Fruit fly (Drosophila melanogaster) whole organism, adult: ENCODE measurements around the gene aay.

Experiments used
- CG11617 ChIP-seq: fragments of 200-800 bp; sonication (Bioruptor generic); optimal IDR thresholded peaks from 2 replicates; lab custom pipeline; 2017; ENCODE audit warnings: mild to moderate bottlenecking, missing biosample characterization, missing genetic modification reagents, missing genetic modification characterization
- CG14711 ChIP-seq: fragments of 200-800 bp; sonication (Bioruptor generic); optimal IDR thresholded peaks from 2 replicates; lab custom pipeline; 2018; ENCODE audit warnings: missing biosample characterization, mild to moderate bottlenecking, missing genetic modification characterization, moderate library complexity
- CG7101 ChIP-seq: fragments of 200-800 bp; sonication (Bioruptor generic); optimal IDR thresholded peaks from 2 replicates; lab custom pipeline; 2018; ENCODE audit warnings: missing biosample characterization, mild to moderate bottlenecking, missing genetic modification characterization, moderate library complexity
- Crg-1 ChIP-seq: fragments of 200-800 bp; sonication (Bioruptor generic); optimal IDR thresholded peaks from 2 replicates; lab custom pipeline; 2016; ENCODE audit warnings: missing biosample characterization, missing genetic modification characterization
- Mnt ChIP-seq: fragments of 200-800 bp; sonication (Bioruptor generic); optimal IDR thresholded peaks from 2 replicates; lab custom pipeline; 2016; ENCODE audit warnings: missing biosample characterization, mild to moderate bottlenecking, missing genetic modification characterization
- kay ChIP-seq: fragments of 200-800 bp; sonication (Bioruptor generic); peaks from one replicate; lab custom pipeline; 2016; ENCODE audit warnings: missing biosample characterization, missing genetic modification characterization, borderline replicate concordance
- ovo ChIP-seq: fragments of 200-800 bp; sonication (Bioruptor generic); optimal IDR thresholded peaks from 2 replicates; lab custom pipeline; 2016; ENCODE audit warnings: missing biosample characterization, missing genetic modification characterization
- tj ChIP-seq: fragments of 200-800 bp; sonication (Bioruptor generic); optimal IDR thresholded peaks from 3 replicates; lab custom pipeline; 2017; ENCODE audit warnings: missing biosample characterization, mild to moderate bottlenecking, missing genetic modification characterization, moderate library complexity
- toe ChIP-seq: fragments of 200-800 bp; sonication (Bioruptor generic); optimal IDR thresholded peaks from 2 replicates; lab custom pipeline; 2016; ENCODE audit warnings: missing biosample characterization, missing genetic modification characterization

- peak; percentile 72 for TF ChIP-seq tj (GFP tag; lab: Kevin White, UChicago)
- peak; percentile 87 for TF ChIP-seq kay (GFP tag; lab: Kevin White, UChicago)
- TF ChIP-seq toe (GFP tag; lab: Kevin White, UChicago): peak; percentile 91
- TF ChIP-seq ovo (GFP tag; lab: Kevin White, UChicago): peak; percentile 74
- peak; percentile 77 for TF ChIP-seq Crg-1 (GFP tag; lab: Kevin White, UChicago)
- TF ChIP-seq CG7101 (tag; lab: Kevin White, UChicago): peak; percentile 88
- peak; percentile 89 for TF ChIP-seq Mnt (GFP tag; lab: Kevin White, UChicago)
- peak; percentile 85 for TF ChIP-seq CG14711 (tag; lab: Kevin White, UChicago)
- TF ChIP-seq CG11617 (GFP tag; lab: Kevin White, UChicago): peak; percentile 90
Measured at dm6 chr3L:9410754-9411423, 12.2 kb upstream of the aay start, which contains the start of the genes CG4022 and Cpsf5.
